Fruit fly (Drosophila melanogaster): ENCODE measurements around the gene CG5984.

Gene CG5984

DNA sequence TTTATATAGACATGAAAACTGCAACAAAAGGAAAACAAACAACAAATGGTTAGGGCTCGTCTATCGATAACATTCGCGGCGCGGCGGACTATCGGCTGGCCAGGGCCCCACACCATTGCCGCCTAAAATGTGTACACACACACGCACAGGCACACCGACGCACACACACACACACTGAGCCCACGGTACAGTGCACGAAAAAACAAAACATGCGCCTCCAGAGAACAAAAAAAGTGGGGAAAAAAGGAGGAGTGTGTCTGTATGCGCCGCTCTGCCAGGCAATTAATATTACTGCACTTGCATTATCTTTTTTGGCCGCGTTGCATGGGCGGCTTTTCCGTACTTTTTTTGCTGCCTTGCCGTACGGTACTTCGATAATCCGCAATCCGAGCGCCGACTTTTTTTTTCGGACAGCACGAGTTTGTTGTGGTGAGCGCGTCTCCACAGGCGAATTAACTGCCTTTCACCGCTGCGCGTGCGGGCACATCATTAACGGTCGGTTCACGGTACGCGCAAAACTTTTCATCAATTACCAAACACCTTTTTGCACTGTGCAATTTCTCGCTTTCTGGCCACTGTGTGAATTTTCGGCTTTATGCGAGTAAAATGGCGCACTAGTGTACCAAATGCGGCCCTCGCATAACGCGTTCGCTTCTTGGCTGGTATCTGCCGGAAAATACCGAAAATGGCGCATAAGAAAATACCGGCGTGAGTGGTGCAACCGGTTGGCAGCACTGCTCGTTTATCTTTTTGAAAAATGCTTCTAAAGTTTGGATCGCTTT, 15.8 kb upstream of the CG5984 start, which contains the start of gene woc (continued):
- TF ChIP-seq CG7928 (GFP tag; optimal IDR thresholded peaks at IDR 0.05) (peak; percentile 93), Myb (GFP tag; optimal IDR thresholded peaks at IDR 0.05) (peak; percentile 73), emc (GFP tag; optimal IDR thresholded peaks at IDR 0.05) (no peak), lmd (GFP tag; IDR thresholded peaks at IDR 0.05) (peak; percentile 44; the same call in 1 of the 2 replicates), CG8944 (GFP tag; optimal IDR thresholded peaks at IDR 0.05) (no peak), br (optimal IDR thresholded peaks at IDR 0.05) (no peak), CG7271 (tag; optimal IDR thresholded peaks at IDR 0.05) (no peak), CG15269 (tag; optimal IDR thresholded peaks at IDR 0.05) (no peak), ato (GFP tag; IDR thresholded peaks at IDR 0.05; ENCODE audit: partially characterized antibody) (peak; percentile 90), gcm (GFP tag; optimal IDR thresholded peaks at IDR 0.05) (no peak), ATbp (GFP tag; optimal IDR thresholded peaks at IDR 0.05) (no peak), lilli (GFP tag; optimal IDR thresholded peaks at IDR 0.05) (peak; percentile 79), Lpt (GFP tag; optimal IDR thresholded peaks at IDR 0.05) (no peak), zen2 (GFP tag; IDR thresholded peaks at IDR 0.05; ENCODE audit: partially characterized antibody) (peak; percentile 95), Pdp1 (GFP tag; optimal IDR thresholded peaks at IDR 0.05) (peak; percentile 48 to 51), odd (GFP tag; optimal IDR thresholded peaks at IDR 0.05) (no peak), CG10274 (GFP tag; optimal IDR thresholded peaks at IDR 0.05) (no peak), Opbp (GFP tag; IDR thresholded peaks at IDR 0.05; ENCODE audit: partially characterized antibody) (peak; percentile 83), dimm (GFP tag; IDR thresholded peaks at IDR 0.05) (no peak), dan (GFP tag; IDR thresholded peaks at IDR 0.05) (no peak), cg (GFP tag; optimal IDR thresholded peaks at IDR 0.05) (peak; percentile 98), CG4707 (GFP tag; optimal IDR thresholded peaks at IDR 0.05) (no peak), Bgb (GFP tag; IDR thresholded peaks at IDR 0.05; ENCODE audit: partially characterized antibody) (peak; percentile 91), fu2 (GFP tag; optimal IDR thresholded peaks at IDR 0.05) (peak; percentile 81), MESR4 (GFP tag; optimal IDR thresholded peaks at IDR 0.05) (peak; percentile 55), repo (GFP tag; optimal IDR thresholded peaks at IDR 0.05) (peak; percentile 46), Bteb2 (GFP tag; optimal IDR thresholded peaks at IDR 0.05) (peak; percentile 49), vnd (GFP tag; IDR thresholded peaks at IDR 0.05; ENCODE audit: partially characterized antibody) (peak; percentile 80), CG18764 (GFP tag; optimal IDR thresholded peaks at IDR 0.05) (no peak), zfh1 (GFP tag; IDR thresholded peaks at IDR 0.05) (peak; percentile 51; the same call in 2 of the 3 replicates), CG17361 (GFP tag; IDR thresholded peaks at IDR 0.05) (no peak; the same call in 1 of the 3 replicates), Adf1 (GFP tag; IDR thresholded peaks at IDR 0.05) (peak; percentile 59), CG4730 (GFP tag; IDR thresholded peaks at IDR 0.05) (peak; percentile 29; the same call in 1 of the 2 replicates), CG10654 (GFP tag; optimal IDR thresholded peaks at IDR 0.05) (peak; percentile 32), Ravus (GFP tag; IDR thresholded peaks at IDR 0.05) (peak; percentile 4; the same call in 1 of the 2 replicates), CoRest (tag; optimal IDR thresholded peaks at IDR 0.05) (peak; percentile 51), CG6854 (GFP tag; optimal IDR thresholded peaks at IDR 0.05) (no peak), Mrtf (GFP tag; IDR thresholded peaks at IDR 0.05) (peak; percentile 29; the same call in 1 of the 3 replicates), Jarid2 (GFP tag; optimal IDR thresholded peaks at IDR 0.05) (no peak), CG16815 (GFP tag; optimal IDR thresholded peaks at IDR 0.05) (peak; percentile 51), kni (GFP tag; optimal IDR thresholded peaks at IDR 0.05) (no peak), en (GFP tag; optimal IDR thresholded peaks at IDR 0.05) (no peak), Ssrp (tag; optimal IDR thresholded peaks at IDR 0.05) (no peak), kah (GFP tag; optimal IDR thresholded peaks at IDR 0.05) (no peak), bowl (GFP tag; IDR thresholded peaks at IDR 0.05) (no peak), ap (GFP tag; IDR thresholded peaks at IDR 0.05) (0 out of 2 replicates have a peak, but pooled peaks have one; percentile 42), pfk (GFP tag; optimal IDR thresholded peaks at IDR 0.05) (no peak), MBD-R2 (GFP tag; IDR thresholded peaks at IDR 0.05) (peak; percentile 83), CG2889 (GFP tag; IDR thresholded peaks at IDR 0.05) (0 out of 3 replicates have a peak, but pooled peaks have one; percentile 40)
